Fruit fly (Drosophila melanogaster) whole organism, adult: ENCODE results near the gene CG9331.
A peak's percentile ranks its signal among the peaks of the same experiment; 100 is the strongest.

Experiments used
- CG11617 ChIP-seq: fragments of 200-800 bp; sonication (Bioruptor generic); optimal IDR thresholded peaks from 2 replicates; lab custom pipeline; 2017; ENCODE audit warnings: mild to moderate bottlenecking, missing biosample characterization, missing genetic modification reagents, missing genetic modification characterization
- CG12768 ChIP-seq: fragments of 200-800 bp; sonication (Bioruptor generic); optimal IDR thresholded peaks from 2 replicates; lab custom pipeline; 2017; ENCODE audit warnings: missing biosample characterization, missing genetic modification characterization, mild to moderate bottlenecking, moderate library complexity, missing genetic modification reagents
- CG14711 ChIP-seq: fragments of 200-800 bp; sonication (Bioruptor generic); optimal IDR thresholded peaks from 2 replicates; lab custom pipeline; 2018; ENCODE audit warnings: missing biosample characterization, mild to moderate bottlenecking, missing genetic modification characterization, moderate library complexity
- CG1620 ChIP-seq: fragments of 200-800 bp; sonication (Bioruptor generic); optimal IDR thresholded peaks from 2 replicates; lab custom pipeline; 2016; ENCODE audit warnings: missing biosample characterization, missing genetic modification characterization
- CG33017 ChIP-seq: fragments of 200-800 bp; sonication (Bioruptor generic); optimal IDR thresholded peaks from 2 replicates; lab custom pipeline; 2018; ENCODE audit warnings: missing biosample characterization, mild to moderate bottlenecking, missing genetic modification characterization, moderate library complexity
- CG5204 ChIP-seq: fragments of 200-800 bp; sonication (Bioruptor generic); optimal IDR thresholded peaks from 2 replicates; lab custom pipeline; 2016; ENCODE audit warnings: missing biosample characterization, missing genetic modification characterization
- CG7045 ChIP-seq: fragments of 200-800 bp; sonication (Bioruptor generic); optimal IDR thresholded peaks from 2 replicates; lab custom pipeline; 2017; ENCODE audit warnings: missing biosample characterization, mild to moderate bottlenecking, missing genetic modification characterization
- CG7101 ChIP-seq: fragments of 200-800 bp; sonication (Bioruptor generic); optimal IDR thresholded peaks from 2 replicates; lab custom pipeline; 2018; ENCODE audit warnings: missing biosample characterization, mild to moderate bottlenecking, missing genetic modification characterization, moderate library complexity
- Clk ChIP-seq: fragments of 200-800 bp; sonication (Bioruptor generic); optimal IDR thresholded peaks from 2 replicates; lab custom pipeline; 2017; ENCODE audit warnings: missing biosample characterization, missing genetic modification characterization
- Crg-1 ChIP-seq: fragments of 200-800 bp; sonication (Bioruptor generic); optimal IDR thresholded peaks from 2 replicates; lab custom pipeline; 2016; ENCODE audit warnings: missing biosample characterization, missing genetic modification characterization
- Hr96 ChIP-seq: fragments of 200-800 bp; sonication (Bioruptor generic); optimal IDR thresholded peaks from 2 replicates; lab custom pipeline; 2016; ENCODE audit warnings: missing biosample characterization, missing genetic modification characterization
- Mnt ChIP-seq: fragments of 200-800 bp; sonication (Bioruptor generic); optimal IDR thresholded peaks from 2 replicates; lab custom pipeline; 2016; ENCODE audit warnings: missing biosample characterization, mild to moderate bottlenecking, missing genetic modification characterization
- bab1 ChIP-seq: fragments of 200-800 bp; sonication (Bioruptor generic); optimal IDR thresholded peaks from 3 replicates; lab custom pipeline; 2019; ENCODE audit warnings: missing biosample characterization, mild to moderate bottlenecking, missing genetic modification characterization, moderate library complexity
- cic ChIP-seq: fragments of 200-800 bp; sonication (Bioruptor generic); optimal IDR thresholded peaks from 2 replicates; lab custom pipeline; 2017; ENCODE audit warnings: missing biosample characterization, mild to moderate bottlenecking, missing genetic modification characterization, moderate library complexity
- cnc ChIP-seq, 2 experiments: fragments of >200 bp; optimal IDR thresholded peaks; 2 replicates each; lab custom pipeline; 2017
- kay ChIP-seq: fragments of 200-800 bp; sonication (Bioruptor generic); peaks from one replicate; lab custom pipeline; 2016; ENCODE audit warnings: missing biosample characterization, missing genetic modification characterization, borderline replicate concordance
- ovo ChIP-seq: fragments of 200-800 bp; sonication (Bioruptor generic); optimal IDR thresholded peaks from 2 replicates; lab custom pipeline; 2016; ENCODE audit warnings: missing biosample characterization, missing genetic modification characterization
- pad ChIP-seq: fragments of 200-800 bp; sonication (Bioruptor generic); optimal IDR thresholded peaks from 3 replicates; lab custom pipeline; 2017; ENCODE audit warnings: missing biosample characterization, missing genetic modification characterization, mild to moderate bottlenecking, moderate library complexity, missing genetic modification reagents
- tj ChIP-seq: fragments of 200-800 bp; sonication (Bioruptor generic); optimal IDR thresholded peaks from 3 replicates; lab custom pipeline; 2017; ENCODE audit warnings: missing biosample characterization, mild to moderate bottlenecking, missing genetic modification characterization, moderate library complexity
- toe ChIP-seq: fragments of 200-800 bp; sonication (Bioruptor generic); optimal IDR thresholded peaks from 2 replicates; lab custom pipeline; 2016; ENCODE audit warnings: missing biosample characterization, missing genetic modification characterization

CG9331 gene

DNA sequence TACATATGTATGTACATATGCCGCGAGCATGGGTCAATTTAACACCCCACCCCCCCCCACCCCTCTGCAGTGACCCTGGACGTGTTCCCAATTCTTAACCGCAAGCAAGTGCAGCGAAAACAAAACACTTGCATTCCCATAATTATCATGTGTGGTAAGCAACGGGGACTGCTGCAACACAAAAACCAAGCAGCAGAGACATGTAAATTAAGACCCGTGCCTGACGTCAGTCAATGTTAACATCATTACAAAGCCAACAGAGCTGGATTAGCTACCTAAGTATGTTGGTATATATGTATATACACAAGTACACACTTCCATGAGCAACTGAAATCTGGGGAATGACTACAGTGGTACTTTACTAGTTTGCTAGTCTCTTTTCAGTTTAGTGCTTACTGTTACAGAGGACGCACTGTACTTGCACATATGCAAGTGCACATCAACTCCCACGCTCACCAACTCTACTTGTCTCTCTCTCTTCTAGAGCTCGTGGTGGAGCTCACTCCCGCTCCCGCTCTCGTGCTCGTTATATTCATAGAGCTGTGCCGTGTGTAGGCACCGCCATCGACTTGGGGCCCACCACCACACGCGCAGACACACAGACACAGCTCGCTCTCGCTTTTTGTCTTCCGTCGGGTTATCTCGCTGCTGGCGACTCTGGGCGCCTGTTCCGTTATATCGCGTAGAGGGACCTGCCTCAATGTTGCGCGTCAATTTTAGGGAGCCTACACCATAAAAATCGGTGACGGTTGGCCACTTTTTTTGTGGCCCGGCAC lies 1.2 kb upstream of the CG9331 start:
- TF ChIP-seq bab1 (GFP tag; lab: Kevin White, UChicago) (peak; percentile 54), tj (GFP tag; lab: Kevin White, UChicago) (no peak), cic (GFP tag; lab: Kevin White, UChicago) (peak; percentile 3), ovo (GFP tag; lab: Kevin White, UChicago) (peak; percentile 51), Hr96 (GFP tag; lab: Kevin White, UChicago) (peak; percentile 38)

DNA sequence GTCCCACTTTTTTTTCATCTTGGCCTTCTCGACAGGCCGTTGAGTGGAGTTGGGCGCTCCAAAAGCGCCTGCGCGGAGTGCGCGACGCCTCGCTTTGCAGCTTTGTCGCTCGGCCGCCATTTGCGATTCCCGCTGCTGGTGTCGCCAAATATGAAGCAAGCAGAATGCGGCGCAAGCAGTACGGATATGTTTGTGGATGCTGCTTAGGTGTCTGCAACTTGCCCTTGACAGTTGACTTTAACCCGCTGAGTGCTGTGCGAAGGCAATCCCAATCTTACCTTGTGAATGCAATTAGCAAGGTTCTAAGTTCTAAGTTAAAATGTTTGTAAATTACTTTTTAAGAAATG lies 630 bp upstream of the CG9331 start:
- TF ChIP-seq tj (GFP tag; lab: Kevin White, UChicago) = peak; percentile 28
- no peak for TF ChIP-seq CG33017 (tag; lab: Kevin White, UChicago)

DNA sequence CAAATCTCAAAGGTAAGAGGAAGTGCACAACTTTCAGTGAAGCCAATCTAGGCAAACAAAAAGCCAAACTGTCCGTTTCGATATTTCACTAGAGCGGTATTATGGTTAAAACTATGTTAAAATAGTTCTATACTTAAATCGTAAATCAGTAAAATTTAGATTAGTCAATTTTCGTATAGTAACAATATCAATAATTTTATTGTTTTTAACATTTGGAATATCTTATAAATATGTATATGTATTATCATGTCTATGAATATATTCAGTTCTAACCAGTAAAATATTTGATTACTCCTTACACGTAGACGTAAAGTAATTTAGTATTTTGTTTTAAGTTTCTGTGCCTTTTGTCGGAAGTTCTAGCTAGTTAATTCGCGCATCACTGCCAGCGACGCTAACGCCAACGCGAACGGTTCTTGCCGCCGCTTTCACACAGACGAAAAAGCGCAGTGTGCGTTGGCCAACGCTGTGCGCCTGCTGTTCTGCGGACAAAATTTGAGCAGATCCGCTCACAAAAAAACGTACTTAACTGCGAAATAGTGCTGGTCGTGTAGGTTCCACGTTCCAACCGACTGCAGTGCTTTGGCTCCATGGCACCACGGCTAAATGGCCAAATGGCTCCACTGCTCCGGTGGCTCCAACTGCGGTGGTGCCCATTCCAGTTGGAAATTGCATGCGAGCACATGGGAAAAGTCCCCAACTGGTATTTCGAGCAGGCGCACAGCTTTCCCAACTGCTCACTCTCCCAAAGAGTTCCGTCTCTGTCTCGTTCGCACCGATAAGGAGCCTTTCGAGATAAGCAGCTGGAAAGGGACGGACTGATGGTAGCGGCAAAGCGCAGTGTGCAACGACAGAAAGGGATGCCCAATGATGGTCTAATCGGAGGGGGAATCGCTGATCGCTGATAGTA lies 823 bp downstream of the CG9331 start:
- peak; percentile 99 for TF ChIP-seq Mnt (GFP tag; lab: Kevin White, UChicago)
- peak; percentile 86 for TF ChIP-seq cic (GFP tag; lab: Kevin White, UChicago)
- TF ChIP-seq CG14711 (tag; lab: Kevin White, UChicago) = no peak
- peak; percentile 100 for TF ChIP-seq pad (GFP tag; lab: Kevin White, UChicago)
- no peak for TF ChIP-seq CG5204 (GFP tag; lab: Kevin White, UChicago)
- TF ChIP-seq bab1 (GFP tag; lab: Kevin White, UChicago) = peak; percentile 44
- TF ChIP-seq Hr96 (GFP tag; lab: Kevin White, UChicago) = peak; percentile 46
- TF ChIP-seq CG7045 = no peak
- TF ChIP-seq CG11617 = no peak
- peak; percentile 41 for TF ChIP-seq kay (GFP tag; lab: Kevin White, UChicago)
- TF ChIP-seq ovo (GFP tag; lab: Kevin White, UChicago) = peak; percentile 73
- no peak for TF ChIP-seq Crg-1 (GFP tag; lab: Kevin White, UChicago)
- peak; percentile 49 for TF ChIP-seq tj (GFP tag; lab: Kevin White, UChicago)
- TF ChIP-seq CG7101 = no peak
- no peak for TF ChIP-seq CG33017 (tag; lab: Kevin White, UChicago)
- TF ChIP-seq CG12768 = peak; percentile 48
- TF ChIP-seq Clk (GFP tag; lab: Kevin White, UChicago) = no peak
- peak; percentile 17 for TF ChIP-seq toe
- no peak for TF ChIP-seq CG1620
- no peak for TF ChIP-seq cnc (optimal IDR thresholded peaks at IDR 0.05; lab: Kevin White, UChicago)

DNA sequence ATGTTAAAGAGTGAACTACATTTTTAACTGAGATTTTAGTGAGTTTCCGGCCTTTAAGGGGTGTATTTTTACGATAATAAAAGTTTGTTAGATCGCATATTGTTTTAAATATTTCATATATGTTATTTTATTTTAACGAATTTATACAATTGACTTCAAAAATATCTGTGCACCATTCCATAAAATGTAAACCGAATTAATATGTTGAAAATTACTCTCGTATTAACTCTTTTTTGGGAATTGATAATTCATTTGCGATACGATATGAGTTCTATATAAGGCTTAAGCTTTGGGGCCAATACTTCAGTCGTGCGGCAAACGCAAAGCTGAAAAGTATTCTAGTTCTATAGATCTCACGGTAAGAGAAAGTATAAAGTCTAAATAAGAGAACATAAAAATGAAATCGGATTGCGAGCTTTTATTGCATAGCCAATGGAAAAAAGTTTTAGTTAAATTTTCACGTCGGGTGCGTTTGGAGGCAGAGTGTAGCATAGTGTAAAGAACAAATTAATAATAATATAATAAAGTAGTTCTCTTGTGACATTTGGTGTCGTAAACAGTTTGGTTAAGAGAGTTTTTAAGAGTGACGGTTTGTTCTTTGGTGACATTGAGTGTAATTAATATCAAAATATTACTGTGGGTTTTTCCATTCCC lies 1.6 kb downstream of the CG9331 start:
- TF ChIP-seq cnc (optimal IDR thresholded peaks at IDR 0.05; lab: Kevin White, UChicago) (no peak), kay (GFP tag; lab: Kevin White, UChicago) (peak; percentile 96), CG12768 (no peak), Mnt (GFP tag; lab: Kevin White, UChicago) (no peak), Crg-1 (GFP tag; lab: Kevin White, UChicago) (no peak), Hr96 (GFP tag; lab: Kevin White, UChicago) (no peak), CG11617 (no peak), tj (GFP tag; lab: Kevin White, UChicago) (no peak), ovo (GFP tag; lab: Kevin White, UChicago) (no peak), CG7045 (no peak), CG7101 (no peak), CG33017 (tag; lab: Kevin White, UChicago) (peak; percentile 6), Clk (GFP tag; lab: Kevin White, UChicago) (no peak), CG5204 (GFP tag; lab: Kevin White, UChicago) (no peak)

DNA sequence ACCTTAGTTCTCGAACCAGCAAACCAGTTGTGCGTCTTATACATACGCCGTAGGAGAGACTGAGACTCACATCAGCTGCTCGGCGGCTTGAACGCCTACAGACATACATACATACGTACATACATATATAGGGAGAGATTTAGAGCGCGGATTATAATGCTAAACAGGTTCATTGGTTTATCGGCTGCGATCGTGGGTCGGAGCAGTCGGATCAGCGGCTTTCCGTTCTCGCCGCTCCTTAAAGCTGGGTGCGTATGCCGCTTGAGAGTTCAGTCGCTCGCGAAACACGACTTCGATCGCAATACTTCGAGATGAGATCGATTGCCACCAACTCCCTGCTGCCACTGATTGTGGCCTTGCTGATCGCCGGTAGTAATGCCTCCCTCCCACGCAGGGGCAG lies 2.6 kb downstream of the CG9331 start:
- TF ChIP-seq Hr96 (GFP tag; lab: Kevin White, UChicago) (no peak), kay (GFP tag; lab: Kevin White, UChicago) (peak; percentile 54), CG33017 (tag; lab: Kevin White, UChicago) (no peak), CG11617 (no peak)

DNA sequence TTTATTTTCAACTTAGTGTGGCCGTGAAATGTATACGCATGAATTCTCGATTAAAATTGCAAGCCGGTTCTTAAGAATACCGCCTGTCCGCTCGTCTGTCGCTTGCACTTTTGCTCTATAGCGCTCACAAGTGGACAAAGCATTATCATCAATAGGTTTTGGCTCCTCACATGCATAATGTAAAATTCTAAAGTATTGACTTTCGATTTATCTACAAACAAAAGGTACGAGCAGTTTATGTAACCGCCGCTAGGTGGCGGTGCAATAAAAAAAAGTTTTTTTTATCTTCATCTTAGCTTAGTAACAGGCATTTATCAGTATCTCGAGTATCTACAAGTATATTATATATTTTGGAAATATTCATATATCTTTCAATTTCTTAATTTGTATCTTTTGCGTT lies 3.6 kb downstream of the CG9331 start:
- peak; percentile 76 for TF ChIP-seq kay (GFP tag; lab: Kevin White, UChicago)
- TF ChIP-seq CG12768 = no peak
